Fruit fly (Drosophila melanogaster) whole organism, embryonic: ENCODE measurements around the gene UbcE2M.
A peak's percentile ranks its signal among the peaks of the same experiment; 100 is the strongest.

ENCODE experiments used
- CG10147 ChIP-seq: fragments of 200-800 bp; sonication (Bioruptor generic); optimal IDR thresholded peaks from 2 replicates; lab custom pipeline; 2019; ENCODE audit warnings: missing biosample characterization, mild to moderate bottlenecking, missing genetic modification characterization, moderate library complexity
- CG10267 ChIP-seq: fragments of 200-800 bp; sonication (Bioruptor generic); optimal IDR thresholded peaks from 2 replicates; lab custom pipeline; 2018; ENCODE audit warnings: missing biosample characterization, mild to moderate bottlenecking, missing genetic modification characterization, moderate library complexity
- CG10321 ChIP-seq: fragments of 200-800 bp; sonication (Bioruptor generic); IDR thresholded peaks from 2 replicates; pipeline ENCODE4 v1.3.6; 2022; ENCODE audit warnings: missing biosample characterization, missing genetic modification characterization
- CG12155 ChIP-seq: fragments of 200-800 bp; sonication (Bioruptor generic); optimal IDR thresholded peaks from 3 replicates; lab custom pipeline; 2016; ENCODE audit warnings: missing biosample characterization, missing genetic modification characterization
- CG12299 ChIP-seq: fragments of 200-800 bp; sonication (Bioruptor generic); optimal IDR thresholded peaks from 2 replicates; lab custom pipeline; 2018; ENCODE audit warnings: missing biosample characterization, mild to moderate bottlenecking, missing genetic modification characterization
- CG1233 ChIP-seq: fragments of 200-800 bp; sonication (Bioruptor generic); optimal IDR thresholded peaks from 4 replicates; lab custom pipeline; 2018; ENCODE audit warnings: missing biosample characterization, mild to moderate bottlenecking, missing genetic modification characterization
- CG12659 ChIP-seq: fragments of 200-800 bp; sonication (Bioruptor generic); optimal IDR thresholded peaks from 3 replicates; lab custom pipeline; 2017; ENCODE audit warnings: mild to moderate bottlenecking, missing biosample characterization, missing genetic modification reagents, missing genetic modification characterization
- CG14667 ChIP-seq: fragments of 200-800 bp; sonication (Bioruptor generic); IDR thresholded peaks from 2 replicates; pipeline ENCODE4 v1.3.6; 2022; ENCODE audit warnings: missing biosample characterization, missing genetic modification characterization
- CG18599 ChIP-seq: fragments of 200-800 bp; sonication (Bioruptor generic); optimal IDR thresholded peaks from 3 replicates; lab custom pipeline; 2017; ENCODE audit warnings: missing biosample characterization, missing genetic modification characterization, mild to moderate bottlenecking, moderate library complexity, missing genetic modification reagents
- CG2129 ChIP-seq: fragments of 200-800 bp; sonication (Bioruptor generic); IDR thresholded peaks from 2 replicates; pipeline ENCODE4 v1.3.6; 2022; ENCODE audit warnings: missing biosample characterization, missing genetic modification characterization; ENCODE audit not compliant: partially characterized antibody
- CG31224 ChIP-seq: fragments of 200-800 bp; sonication (Bioruptor generic); IDR thresholded peaks from 2 replicates; pipeline ENCODE4 v1.3.6; 2022; ENCODE audit warnings: missing biosample characterization, missing genetic modification characterization
- CG31388 ChIP-seq: fragments of 200-800 bp; sonication (Bioruptor generic); optimal IDR thresholded peaks from 2 replicates; lab custom pipeline; 2016; ENCODE audit warnings: missing biosample characterization, missing genetic modification characterization
- CG4854 ChIP-seq: fragments of 200-800 bp; sonication (Bioruptor generic); optimal IDR thresholded peaks from 2 replicates; lab custom pipeline; 2016; ENCODE audit warnings: missing biosample characterization, missing genetic modification characterization, inconsistent platforms
- CG9437 ChIP-seq: fragments of 200-800 bp; sonication (Bioruptor generic); optimal IDR thresholded peaks from 2 replicates; lab custom pipeline; 2018; ENCODE audit warnings: missing biosample characterization, mild to moderate bottlenecking, missing genetic modification characterization
- CkIIα-i1 ChIP-seq: fragments of 200-800 bp; sonication (Bioruptor generic); IDR thresholded peaks from 2 replicates; pipeline ENCODE4 v1.3.6; 2022; ENCODE audit warnings: missing biosample characterization, missing genetic modification characterization
- ERR ChIP-seq: fragments of 200-800 bp; sonication (Bioruptor generic); optimal IDR thresholded peaks from 2 replicates; lab custom pipeline; 2016; ENCODE audit warnings: missing biosample characterization, missing genetic modification characterization
- HLHmδ ChIP-seq: fragments of 200-800 bp; sonication (Bioruptor generic); optimal IDR thresholded peaks from 2 replicates; lab custom pipeline; 2018; ENCODE audit warnings: missing biosample characterization, mild to moderate bottlenecking, missing genetic modification characterization, moderate library complexity
- Hmx ChIP-seq: fragments of 200-800 bp; sonication (Bioruptor generic); optimal IDR thresholded peaks from 2 replicates; lab custom pipeline; 2016; ENCODE audit warnings: missing biosample characterization, missing genetic modification characterization
- MESR4 ChIP-seq: fragments of 200-800 bp; sonication (Bioruptor generic); optimal IDR thresholded peaks from 2 replicates; lab custom pipeline; 2018; ENCODE audit warnings: missing biosample characterization, mild to moderate bottlenecking, missing genetic modification characterization, moderate library complexity
- Mad ChIP-seq: fragments of 200-800 bp; sonication (Bioruptor generic); optimal IDR thresholded peaks from 2 replicates; lab custom pipeline; 2016; ENCODE audit warnings: missing biosample characterization, missing genetic modification characterization
- Mes4 ChIP-seq: fragments of 200-800 bp; sonication (Bioruptor generic); optimal IDR thresholded peaks from 2 replicates; lab custom pipeline; 2016; ENCODE audit warnings: missing biosample characterization, missing genetic modification characterization
- Myb ChIP-seq: fragments of 200-800 bp; sonication (Bioruptor generic); optimal IDR thresholded peaks from 2 replicates; lab custom pipeline; 2016; ENCODE audit warnings: missing biosample characterization, missing genetic modification characterization
- NfI ChIP-seq: fragments of 200-800 bp; sonication (Bioruptor generic); optimal IDR thresholded peaks from 3 replicates; lab custom pipeline; 2018; ENCODE audit warnings: missing biosample characterization, mild to moderate bottlenecking, missing genetic modification characterization, moderate library complexity
- Ptx1 ChIP-seq: fragments of 200-800 bp; sonication (Bioruptor generic); IDR thresholded peaks from 2 replicates; pipeline ENCODE4 v1.3.6; 2022; ENCODE audit warnings: missing biosample characterization, missing genetic modification characterization
- Six4 ChIP-seq: fragments of 200-800 bp; sonication (Bioruptor generic); optimal IDR thresholded peaks from 2 replicates; lab custom pipeline; 2016; ENCODE audit warnings: missing biosample characterization, missing genetic modification characterization
- Sox100B ChIP-seq: fragments of 200-800 bp; sonication (Bioruptor generic); optimal IDR thresholded peaks from 3 replicates; lab custom pipeline; 2018; ENCODE audit warnings: missing biosample characterization, mild to moderate bottlenecking, missing genetic modification characterization
- Tbp ChIP-seq: fragments of >200 bp; optimal IDR thresholded peaks from 2 replicates; lab custom pipeline; 2018; ENCODE audit warnings: missing biosample characterization, missing genetic modification characterization
- ab ChIP-seq: fragments of 200-800 bp; sonication (Bioruptor generic); optimal IDR thresholded peaks from 2 replicates; lab custom pipeline; 2016; ENCODE audit warnings: missing biosample characterization, missing genetic modification characterization
- ap ChIP-seq: fragments of 200-800 bp; sonication (Bioruptor generic); IDR thresholded peaks from 2 replicates; pipeline ENCODE4 v1.3.6; 2022; ENCODE audit warnings: missing biosample characterization, missing genetic modification characterization
- bcd ChIP-seq: fragments of 200-800 bp; sonication (Bioruptor generic); optimal IDR thresholded peaks from 2 replicates; lab custom pipeline; 2017; ENCODE audit warnings: missing biosample characterization, mild to moderate bottlenecking, missing genetic modification characterization
- danr ChIP-seq: fragments of 200-800 bp; sonication (Bioruptor generic); IDR thresholded peaks from 2 replicates; pipeline ENCODE4 v1.3.6; 2022; ENCODE audit warnings: missing biosample characterization, missing genetic modification characterization
- dm ChIP-seq: fragments of 200-800 bp; sonication (Bioruptor generic); optimal IDR thresholded peaks from 3 replicates; lab custom pipeline; 2016; ENCODE audit warnings: missing biosample characterization, missing genetic modification characterization
- dysf ChIP-seq: fragments of 200-800 bp; sonication (Bioruptor generic); IDR thresholded peaks from 3 replicates; pipeline ENCODE4 v1.3.6; 2022; ENCODE audit warnings: missing biosample characterization, missing genetic modification characterization
- emc ChIP-seq: fragments of 200-800 bp; sonication (Bioruptor generic); optimal IDR thresholded peaks from 2 replicates; lab custom pipeline; 2016; ENCODE audit warnings: missing biosample characterization, missing genetic modification characterization
- ems ChIP-seq: fragments of 200-800 bp; sonication (Bioruptor generic); optimal IDR thresholded peaks from 3 replicates; lab custom pipeline; 2016; ENCODE audit warnings: missing biosample characterization, missing genetic modification characterization
- esg ChIP-seq: fragments of 200-800 bp; sonication (Bioruptor generic); conservative IDR thresholded peaks from 2 replicates; pipeline ENCODE4 v1.3.6; 2022; ENCODE audit warnings: missing biosample characterization, missing genetic modification characterization
- fd3F ChIP-seq: fragments of 200-800 bp; sonication (Bioruptor generic); optimal IDR thresholded peaks from 2 replicates; lab custom pipeline; 2018; ENCODE audit warnings: missing biosample characterization, mild to moderate bottlenecking, missing genetic modification characterization, moderate library complexity
- fru ChIP-seq: fragments of >200 bp; optimal IDR thresholded peaks from 2 replicates; lab custom pipeline; 2017
- gcm ChIP-seq: fragments of 200-800 bp; sonication (Bioruptor generic); optimal IDR thresholded peaks from 2 replicates; lab custom pipeline; 2019; ENCODE audit warnings: missing biosample characterization, mild to moderate bottlenecking, missing genetic modification characterization, moderate library complexity
- grn ChIP-seq: fragments of 200-800 bp; sonication (Bioruptor generic); optimal IDR thresholded peaks from 3 replicates; lab custom pipeline; 2017; ENCODE audit warnings: missing biosample characterization, missing genetic modification characterization
- kah ChIP-seq: fragments of 200-800 bp; sonication (Bioruptor generic); optimal IDR thresholded peaks from 2 replicates; lab custom pipeline; 2018; ENCODE audit warnings: missing biosample characterization, mild to moderate bottlenecking, missing genetic modification characterization
- lov ChIP-seq, 2 experiments: fragments of 200-800 bp in 1 of 2; fragments of >200 bp in 1 of 2; sonication (Bioruptor generic) in 1 of 2; IDR thresholded peaks in 1 of 2; optimal IDR thresholded peaks in 1 of 2; 2 replicates in 1 of 2; 3 replicates in 1 of 2; pipeline versions ENCODE4 v1.3.6 to Lab custom; 2017 to 2022; ENCODE audit warnings: missing biosample characterization in 1 of 2, missing genetic modification characterization in 1 of 2
- mam ChIP-seq: fragments of 200-800 bp; sonication (Bioruptor generic); optimal IDR thresholded peaks from 3 replicates; lab custom pipeline; 2016; ENCODE audit warnings: missing biosample characterization, missing genetic modification characterization
- nom ChIP-seq: fragments of 200-800 bp; sonication (Bioruptor generic); optimal IDR thresholded peaks from 2 replicates; lab custom pipeline; 2017; ENCODE audit warnings: missing biosample characterization, missing genetic modification characterization, mild to moderate bottlenecking, moderate library complexity, missing genetic modification reagents
- pb ChIP-seq: fragments of 200-800 bp; sonication (Bioruptor generic); optimal IDR thresholded peaks from 3 replicates; lab custom pipeline; 2016; ENCODE audit warnings: missing biosample characterization, missing genetic modification characterization
- seq ChIP-seq: fragments of 200-800 bp; sonication (Bioruptor generic); IDR thresholded peaks from 2 replicates; pipeline ENCODE4 v1.3.6; 2022; ENCODE audit warnings: missing biosample characterization, missing genetic modification characterization
- sob ChIP-seq: fragments of 200-800 bp; sonication (Bioruptor generic); IDR thresholded peaks from 2 replicates; pipeline ENCODE4 v1.3.6; 2022; ENCODE audit warnings: missing biosample characterization, missing genetic modification characterization
- twi ChIP-seq: fragments of 200-800 bp; optimal IDR thresholded peaks from 2 replicates; lab custom pipeline; 2019; ENCODE audit warnings: missing biosample characterization, mild to moderate bottlenecking, missing genetic modification characterization, moderate library complexity
- z ChIP-seq: fragments of 200-800 bp; sonication (Bioruptor generic); IDR thresholded peaks from 3 replicates; pipeline ENCODE4 v1.3.6; 2022; ENCODE audit warnings: missing biosample characterization, missing genetic modification characterization

UbcE2M gene

DNA sequence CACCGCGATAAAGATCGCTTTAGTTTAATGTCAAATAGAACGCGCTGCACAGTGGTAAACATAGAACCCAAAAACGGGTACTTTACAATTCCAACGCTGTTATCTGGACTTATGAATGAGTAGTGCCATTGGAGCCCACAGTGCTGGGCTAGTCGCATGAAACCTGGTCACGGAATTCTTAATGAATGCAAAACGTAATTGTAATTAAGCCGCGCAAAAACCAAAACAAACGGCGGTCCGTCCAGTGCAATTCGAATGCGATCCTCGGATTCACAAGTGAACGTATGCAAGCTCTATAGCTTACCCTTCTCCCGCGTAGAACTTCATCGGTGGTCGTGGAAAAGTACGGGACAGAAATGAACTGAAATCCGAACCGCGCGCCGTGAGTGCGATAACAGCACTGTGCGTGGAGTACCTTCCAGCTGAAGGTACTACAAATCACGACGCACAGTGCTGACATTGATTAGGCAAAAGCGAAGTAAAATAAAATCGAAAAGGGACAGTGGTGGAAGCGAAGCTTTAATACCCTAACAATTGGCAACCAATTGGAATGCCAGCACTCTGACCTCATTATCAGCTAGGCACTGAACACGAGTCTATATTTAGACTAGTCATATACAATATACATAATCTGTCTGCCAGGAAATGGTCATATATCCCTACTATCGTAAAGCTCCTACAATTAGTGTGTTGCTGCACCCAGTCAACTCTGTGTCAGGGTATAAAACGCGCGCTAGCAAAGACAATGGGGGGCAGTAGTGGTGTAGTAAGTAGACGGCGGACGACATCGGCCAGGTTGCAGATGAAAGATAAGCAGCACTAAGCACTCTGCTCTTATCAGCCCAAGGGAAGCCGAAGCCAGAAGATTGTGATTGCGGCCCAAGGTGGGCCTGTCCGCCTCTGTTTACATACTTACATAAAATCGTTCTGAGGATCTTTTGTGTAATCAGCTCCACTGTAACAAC lies 12.2 kb downstream of the UbcE2M start (continued):
- TF ChIP-seq seq (GFP tag; lab: Robert Waterston, UW): peak; percentile 47
- peak; percentile 34 for TF ChIP-seq bcd
- TF ChIP-seq Ptx1 (GFP tag; lab: Robert Waterston, UW): peak; percentile 74
- no peak for TF ChIP-seq Tbp
- TF ChIP-seq Myb (GFP tag; lab: Kevin White, UChicago): peak; percentile 25
- no peak for TF ChIP-seq CG4854 (GFP tag; lab: Kevin White, UChicago)
- TF ChIP-seq CG12155 (GFP tag; lab: Kevin White, UChicago): peak; percentile 47
- TF ChIP-seq twi (tag; lab: Kevin White, UChicago): no peak
- TF ChIP-seq dysf (GFP tag; lab: Robert Waterston, UW): peak; percentile 75
- TF ChIP-seq HLHmδ (GFP tag; lab: Kevin White, UChicago): peak; percentile 15
- no peak for TF ChIP-seq ap (GFP tag; lab: Robert Waterston, UW)
- peak; percentile 18 for TF ChIP-seq ems (GFP tag; lab: Kevin White, UChicago)
- TF ChIP-seq ab: no peak
- TF ChIP-seq CG14667 (GFP tag; lab: Robert Waterston, UW): peak; percentile 42; the same call in 1 of the 2 replicates
- no peak for TF ChIP-seq fru (lab: Kevin White, UChicago)
- TF ChIP-seq CG31224 (GFP tag; lab: Robert Waterston, UW): 0 out of 2 replicates have a peak, but pooled peaks have one; percentile 16
- peak; percentile 33 for TF ChIP-seq CG12659 (GFP tag; lab: Kevin White, UChicago)
- TF ChIP-seq mam (GFP tag; lab: Kevin White, UChicago): peak; percentile 76
- TF ChIP-seq NfI (GFP tag; lab: Kevin White, UChicago): peak; percentile 24
- peak; percentile 63 for TF ChIP-seq Mes4
- peak; percentile 10 for TF ChIP-seq CG12299 (tag; lab: Kevin White, UChicago)
- no peak for TF ChIP-seq CkIIα-i1 (GFP tag; lab: Robert Waterston, UW)
- TF ChIP-seq CG9437: no peak
- TF ChIP-seq MESR4 (GFP tag; lab: Kevin White, UChicago): no peak
- TF ChIP-seq Hmx (GFP tag; lab: Kevin White, UChicago): no peak
- peak; percentile 36 for TF ChIP-seq esg (GFP tag; lab: Robert Waterston, UW)
- no peak for TF ChIP-seq CG2129 (GFP tag; lab: Robert Waterston, UW)
- no peak for TF ChIP-seq emc (GFP tag; lab: Kevin White, UChicago)
- no peak for TF ChIP-seq z (GFP tag; lab: Robert Waterston, UW)
- peak; percentile 90 for TF ChIP-seq ERR
- TF ChIP-seq CG31388 (GFP tag; lab: Kevin White, UChicago): no peak
- peak; percentile 38; the same call in 1 of the 2 replicates for TF ChIP-seq danr (GFP tag; lab: Robert Waterston, UW)
- peak; percentile 42; the same call in 1 of the 2 replicates for TF ChIP-seq sob (GFP tag; lab: Robert Waterston, UW)
- TF ChIP-seq CG10147 (GFP tag; lab: Kevin White, UChicago): no peak
- TF ChIP-seq nom (GFP tag; lab: Kevin White, UChicago): peak; percentile 40
- peak; percentile 6 for TF ChIP-seq Sox100B (GFP tag; lab: Kevin White, UChicago)
- peak; percentile 9 for TF ChIP-seq CG10267
- no peak for TF ChIP-seq fd3F
- peak; percentile 99 for TF ChIP-seq grn (GFP tag; lab: Kevin White, UChicago)
- no peak for TF ChIP-seq dm (GFP tag; lab: Kevin White, UChicago)
- TF ChIP-seq kah: no peak
- TF ChIP-seq pb (GFP tag; lab: Kevin White, UChicago): peak; percentile 31
- TF ChIP-seq Mad (GFP tag; lab: Kevin White, UChicago): peak; percentile 41
- no peak for TF ChIP-seq Six4 (GFP tag; lab: Kevin White, UChicago)
- TF ChIP-seq lov (optimal IDR thresholded peaks at IDR 0.05; lab: Kevin White, UChicago): no peak
- TF ChIP-seq lov (GFP tag; IDR thresholded peaks at IDR 0.05; lab: Robert Waterston, UW): no peak
- TF ChIP-seq CG10321 (GFP tag; lab: Robert Waterston, UW): no peak
- TF ChIP-seq CG1233 (GFP tag; lab: Kevin White, UChicago): no peak
- TF ChIP-seq CG18599: peak; percentile 80
- TF ChIP-seq gcm (GFP tag; lab: Kevin White, UChicago): no peak
